Worm (Caenorhabditis elegans) whole organism, L4/young adult: ENCODE data around the gene T14B4.5.

Source experiments
- dao-5 ChIP-seq: sonication (generic microtip); optimal IDR thresholded peaks from 2 replicates; lab custom pipeline; 2016; ENCODE audit warnings: missing genotype, missing genetic modification characterization, moderate library complexity, missing compliant biosample characterization
- him-1 ChIP-seq: sonication (generic microtip); optimal IDR thresholded peaks from 2 replicates; lab custom pipeline; 2016; ENCODE audit warnings: missing genotype, missing genetic modification reagents, missing genetic modification characterization, missing compliant biosample characterization

ce11 chrII:6742614-6743013 lies 26.0 kb downstream of the T14B4.5 start, which contains the start of gene F41G3.6:
- TF ChIP-seq dao-5 (tag; lab: Kevin White, UChicago) (no peak), him-1 (tag; lab: Kevin White, UChicago) (no peak)
